Fruit fly (Drosophila melanogaster) whole organism, embryonic: Measurements from ENCODE around the gene Cht10.
A peak's percentile ranks its signal among the peaks of the same experiment; 100 is the strongest.

ENCODE experiments used
- Abd-B ChIP-seq: fragments of 200-800 bp; sonication (Bioruptor generic); optimal IDR thresholded peaks from 2 replicates; lab custom pipeline; 2018; ENCODE audit warnings: missing biosample characterization, mild to moderate bottlenecking, missing genetic modification characterization, moderate library complexity
- BEAF-32 ChIP-seq: fragments of 200-800 bp; sonication (Bioruptor generic); optimal IDR thresholded peaks from 3 replicates; lab custom pipeline; 2017; ENCODE audit warnings: missing biosample characterization, missing genetic modification characterization, mild to moderate bottlenecking, moderate library complexity, missing genetic modification reagents
- Bdp1 ChIP-seq: fragments of 200-800 bp; sonication (Bioruptor generic); optimal IDR thresholded peaks from 3 replicates; lab custom pipeline; 2016; ENCODE audit warnings: missing biosample characterization, missing genetic modification characterization
- CG1024 ChIP-seq: fragments of 200-800 bp; sonication (Bioruptor generic); IDR thresholded peaks from 2 replicates; pipeline ENCODE4 v1.3.6; 2022; ENCODE audit warnings: missing biosample characterization, missing genetic modification characterization
- CG11723 ChIP-seq: fragments of 200-800 bp; sonication (Bioruptor generic); optimal IDR thresholded peaks from 2 replicates; lab custom pipeline; 2017; ENCODE audit warnings: missing biosample characterization, mild to moderate bottlenecking, missing genetic modification characterization
- CG12236 ChIP-seq: fragments of 200-800 bp; sonication (Bioruptor generic); optimal IDR thresholded peaks from 2 replicates; lab custom pipeline; 2016; ENCODE audit warnings: missing biosample characterization, missing genetic modification characterization
- CG12659 ChIP-seq: fragments of 200-800 bp; sonication (Bioruptor generic); optimal IDR thresholded peaks from 3 replicates; lab custom pipeline; 2017; ENCODE audit warnings: mild to moderate bottlenecking, missing biosample characterization, missing genetic modification reagents, missing genetic modification characterization
- CG13424 ChIP-seq: fragments of 200-800 bp; sonication (Bioruptor generic); optimal IDR thresholded peaks from 2 replicates; lab custom pipeline; 2019; ENCODE audit warnings: missing biosample characterization, mild to moderate bottlenecking, missing genetic modification characterization, moderate library complexity
- CG14710 ChIP-seq: fragments of 200-800 bp; sonication (Bioruptor generic); optimal IDR thresholded peaks from 3 replicates; lab custom pipeline; 2019; ENCODE audit warnings: missing biosample characterization, mild to moderate bottlenecking, missing genetic modification characterization, moderate library complexity
- CG1603 ChIP-seq: fragments of 200-800 bp; sonication (Bioruptor generic); optimal IDR thresholded peaks from 2 replicates; lab custom pipeline; 2019; ENCODE audit warnings: missing biosample characterization, mild to moderate bottlenecking, missing genetic modification characterization, moderate library complexity
- CG17385 ChIP-seq: fragments of 200-800 bp; sonication (Bioruptor generic); optimal IDR thresholded peaks from 3 replicates; lab custom pipeline; 2018; ENCODE audit warnings: missing biosample characterization, mild to moderate bottlenecking, missing genetic modification characterization
- CG17802 ChIP-seq: fragments of 200-800 bp; sonication (Bioruptor generic); optimal IDR thresholded peaks from 2 replicates; lab custom pipeline; 2018; ENCODE audit warnings: missing biosample characterization, mild to moderate bottlenecking, missing genetic modification characterization, moderate library complexity
- CG2116 ChIP-seq: fragments of 200-800 bp; sonication (Bioruptor generic); optimal IDR thresholded peaks from 3 replicates; lab custom pipeline; 2018; ENCODE audit warnings: missing biosample characterization, mild to moderate bottlenecking, missing genetic modification characterization
- CG30020 ChIP-seq: fragments of 200-800 bp; optimal IDR thresholded peaks from 2 replicates; lab custom pipeline; 2019; ENCODE audit warnings: missing biosample characterization, mild to moderate bottlenecking, missing genetic modification characterization, moderate library complexity
- CG3847 ChIP-seq: fragments of 200-800 bp; sonication (Bioruptor generic); IDR thresholded peaks from 2 replicates; pipeline ENCODE4 v1.3.6; 2022; ENCODE audit warnings: missing biosample characterization, missing genetic modification characterization
- CG4328 ChIP-seq: fragments of 200-800 bp; sonication (Bioruptor generic); optimal IDR thresholded peaks from 3 replicates; lab custom pipeline; 2017; ENCODE audit warnings: missing biosample characterization, missing genetic modification reagents, missing genetic modification characterization
- CG7357 ChIP-seq: fragments of 200-800 bp; sonication (Bioruptor generic); IDR thresholded peaks from 3 replicates; pipeline ENCODE4 v1.3.6; 2022; ENCODE audit warnings: missing biosample characterization, missing genetic modification characterization
- CG8089 ChIP-seq: fragments of 200-800 bp; sonication (Bioruptor generic); optimal IDR thresholded peaks from 3 replicates; lab custom pipeline; 2016; ENCODE audit warnings: missing biosample characterization, missing genetic modification characterization
- CG8290 ChIP-seq, 3 experiments: fragments of 200-800 bp; sonication (Bioruptor generic); optimal IDR thresholded peaks; 2 replicates each; lab custom pipeline; 2016 to 2019; ENCODE audit warnings: missing biosample characterization in 3 of 3, missing genetic modification characterization in 3 of 3, mild to moderate bottlenecking in 2 of 3, moderate library complexity in 1 of 3
- CG9437 ChIP-seq: fragments of 200-800 bp; sonication (Bioruptor generic); optimal IDR thresholded peaks from 2 replicates; lab custom pipeline; 2018; ENCODE audit warnings: missing biosample characterization, mild to moderate bottlenecking, missing genetic modification characterization
- Dfd ChIP-seq, 2 experiments: fragments of >200 bp; optimal IDR thresholded peaks; 2 replicates each; lab custom pipeline; 2017; ENCODE audit warnings: missing biosample characterization in 2 of 2, missing genetic modification characterization in 2 of 2
- Dref ChIP-seq: fragments of 200-800 bp; sonication (Bioruptor generic); IDR thresholded peaks from 2 replicates; pipeline ENCODE4 v1.3.6; 2022; ENCODE audit warnings: missing biosample characterization, missing genetic modification characterization
- Fer2 ChIP-seq: fragments of 200-800 bp; sonication (Bioruptor generic); optimal IDR thresholded peaks from 2 replicates; lab custom pipeline; 2018; ENCODE audit warnings: missing biosample characterization, mild to moderate bottlenecking, missing genetic modification characterization, moderate library complexity
- Lhr ChIP-seq: fragments of 200-800 bp; sonication (Bioruptor generic); optimal IDR thresholded peaks from 3 replicates; lab custom pipeline; 2017; ENCODE audit warnings: mild to moderate bottlenecking, missing biosample characterization, missing genetic modification reagents, missing genetic modification characterization
- MBD-R2 ChIP-seq: fragments of 200-800 bp; sonication (Bioruptor generic); IDR thresholded peaks from 2 replicates; pipeline ENCODE4 v1.3.6; 2022; ENCODE audit warnings: missing biosample characterization, missing genetic modification characterization
- MESR4 ChIP-seq: fragments of 200-800 bp; sonication (Bioruptor generic); optimal IDR thresholded peaks from 2 replicates; lab custom pipeline; 2018; ENCODE audit warnings: missing biosample characterization, mild to moderate bottlenecking, missing genetic modification characterization, moderate library complexity
- Sry-δ ChIP-seq: fragments of 200-800 bp; sonication (Bioruptor generic); optimal IDR thresholded peaks from 2 replicates; lab custom pipeline; 2016; ENCODE audit warnings: missing biosample characterization, missing genetic modification characterization
- bigmax ChIP-seq: fragments of 200-800 bp; sonication (Bioruptor generic); optimal IDR thresholded peaks from 2 replicates; lab custom pipeline; 2018; ENCODE audit warnings: missing biosample characterization, mild to moderate bottlenecking, missing genetic modification characterization
- danr ChIP-seq: fragments of 200-800 bp; sonication (Bioruptor generic); IDR thresholded peaks from 2 replicates; pipeline ENCODE4 v1.3.6; 2022; ENCODE audit warnings: missing biosample characterization, missing genetic modification characterization
- dati ChIP-seq: fragments of 200-800 bp; sonication (Bioruptor generic); IDR thresholded peaks from 2 replicates; pipeline ENCODE4 v1.3.6; 2022; ENCODE audit warnings: missing biosample characterization, missing genetic modification characterization
- dmrt11E ChIP-seq: fragments of 200-800 bp; sonication (Bioruptor generic); optimal IDR thresholded peaks from 3 replicates; lab custom pipeline; 2018; ENCODE audit warnings: missing biosample characterization, mild to moderate bottlenecking, missing genetic modification characterization, moderate library complexity
- eve ChIP-seq, 2 experiments: fragments of >200 bp; optimal IDR thresholded peaks; 2 replicates each; lab custom pipeline; 2017; ENCODE audit warnings: missing biosample characterization in 2 of 2, missing genetic modification characterization in 2 of 2
- grn ChIP-seq: fragments of 200-800 bp; sonication (Bioruptor generic); optimal IDR thresholded peaks from 3 replicates; lab custom pipeline; 2017; ENCODE audit warnings: missing biosample characterization, missing genetic modification characterization
- knrl ChIP-seq: fragments of 200-800 bp; sonication (Bioruptor generic); IDR thresholded peaks from 3 replicates; pipeline ENCODE4 v1.3.6; 2022; ENCODE audit warnings: missing biosample characterization, missing genetic modification characterization; ENCODE audit not compliant: partially characterized antibody
- nmo ChIP-seq: fragments of 200-800 bp; sonication (Bioruptor generic); optimal IDR thresholded peaks from 2 replicates; lab custom pipeline; 2018; ENCODE audit warnings: missing biosample characterization, mild to moderate bottlenecking, missing genetic modification characterization, moderate library complexity
- pfk ChIP-seq: fragments of 200-800 bp; sonication (Bioruptor generic); optimal IDR thresholded peaks from 2 replicates; lab custom pipeline; 2018; ENCODE audit warnings: missing biosample characterization, mild to moderate bottlenecking, missing genetic modification characterization, moderate library complexity
- phol ChIP-seq: fragments of 200-800 bp; sonication (Bioruptor generic); optimal IDR thresholded peaks from 3 replicates; lab custom pipeline; 2018; ENCODE audit warnings: missing biosample characterization, mild to moderate bottlenecking, missing genetic modification characterization, moderate library complexity
- pzg ChIP-seq: fragments of 200-800 bp; sonication (Bioruptor generic); optimal IDR thresholded peaks from 3 replicates; lab custom pipeline; 2018; ENCODE audit warnings: missing biosample characterization, mild to moderate bottlenecking, missing genetic modification characterization, moderate library complexity
- row ChIP-seq: fragments of 200-800 bp; sonication (Bioruptor generic); IDR thresholded peaks from 3 replicates; pipeline ENCODE4 v1.3.6; 2022; ENCODE audit warnings: missing biosample characterization, missing genetic modification characterization
- salm ChIP-seq: fragments of 200-800 bp; sonication (Bioruptor generic); optimal IDR thresholded peaks from 2 replicates; lab custom pipeline; 2018; ENCODE audit warnings: missing biosample characterization, mild to moderate bottlenecking, missing genetic modification characterization
- ssp ChIP-seq: fragments of 200-800 bp; sonication (Bioruptor generic); IDR thresholded peaks from 2 replicates; pipeline ENCODE4 v1.3.6; 2022; ENCODE audit warnings: missing biosample characterization, missing genetic modification characterization
- trh ChIP-seq: fragments of 200-800 bp; sonication (Bioruptor generic); optimal IDR thresholded peaks from 2 replicates; lab custom pipeline; 2016; ENCODE audit warnings: missing biosample characterization, missing genetic modification characterization
- zen ChIP-seq: fragments of 200-800 bp; sonication (Bioruptor generic); optimal IDR thresholded peaks from 3 replicates; lab custom pipeline; 2018; ENCODE audit warnings: missing biosample characterization, mild to moderate bottlenecking, missing genetic modification characterization, moderate library complexity
- zen2 ChIP-seq: fragments of 200-800 bp; sonication (Bioruptor generic); IDR thresholded peaks from 3 replicates; pipeline ENCODE4 v1.3.6; 2022; ENCODE audit warnings: missing biosample characterization, missing genetic modification characterization; ENCODE audit not compliant: partially characterized antibody

The Cht10 gene

dm6 chr2L:23025815-23026214 is at the start of gene Cht10:
Gene Cht10 (minus strand): TSS chr2L:23025915.
- TF ChIP-seq CG3847 (GFP tag; lab: Robert Waterston, UW) (no peak), CG17802 (tag; lab: Kevin White, UChicago) (no peak)
- TF ChIP-seq, all 482 proteins: peak for 0

dm6 chr2L:23068832-23069157 is 43.1 kb upstream of the Cht10 start:
- TF ChIP-seq CG1603 (tag; lab: Kevin White, UChicago) = peak; percentile 19
- TF ChIP-seq zen2 (GFP tag; lab: Robert Waterston, UW) = no peak
- peak; percentile 96 for TF ChIP-seq CG17802 (tag; lab: Kevin White, UChicago)

- TF ChIP-seq ssp (GFP tag; lab: Robert Waterston, UW) (peak; percentile 99), grn (GFP tag; lab: Kevin White, UChicago) (no peak), CG11723 (peak; percentile 76), eve (GFP tag; optimal IDR thresholded peaks at IDR 0.05; lab: Kevin White, UChicago) (peak in 1 of 2 experiments; percentile 22), Abd-B (GFP tag; lab: Kevin White, UChicago) (peak; percentile 84), CG14710 (peak; percentile 28), MESR4 (GFP tag; lab: Kevin White, UChicago) (peak; percentile 69), Bdp1 (GFP tag; lab: Kevin White, UChicago) (no peak), CG8089 (GFP tag; lab: Kevin White, UChicago) (peak; percentile 10), dmrt11E (tag; lab: Kevin White, UChicago) (peak; percentile 7), trh (GFP tag; lab: Kevin White, UChicago) (no peak), salm (tag; lab: Kevin White, UChicago) (no peak), CG9437 (GFP tag; lab: Kevin White, UChicago) (peak; percentile 13), CG8290 (GFP tag; optimal IDR thresholded peaks at IDR 0.05; lab: Kevin White, UChicago) (peak; percentile 32), CG8290 (tag; optimal IDR thresholded peaks at IDR 0.05; lab: Kevin White, UChicago) (peak in 1 of 2 experiments; percentile 39), CG12236 (GFP tag; lab: Kevin White, UChicago) (no peak), pzg (GFP tag; lab: Kevin White, UChicago) (peak; percentile 37), CG4328 (GFP tag; lab: Kevin White, UChicago) (no peak), phol (tag; lab: Kevin White, UChicago) (peak; percentile 65), Sry-δ (no peak), zen (peak; percentile 17), MBD-R2 (GFP tag; lab: Robert Waterston, UW) (peak; percentile 48), bigmax (no peak), CG1603 (tag; lab: Kevin White, UChicago) (peak; percentile 98), Dfd (GFP tag; optimal IDR thresholded peaks at IDR 0.05; lab: Kevin White, UChicago) (peak in 1 of 2 experiments; percentile 40), CG1024 (peak; percentile 100), Dref (GFP tag; lab: Robert Waterston, UW) (peak; percentile 61), dati (GFP tag; lab: Robert Waterston, UW) (no peak), CG2116 (peak; percentile 14), CG17385 (GFP tag; lab: Kevin White, UChicago) (no peak), CG13424 (tag; lab: Kevin White, UChicago) (no peak), knrl (GFP tag; lab: Robert Waterston, UW) (0 out of 3 replicates have a peak, but pooled peaks have one; percentile 24), BEAF-32 (GFP tag; lab: Kevin White, UChicago) (peak; percentile 37), CG12659 (GFP tag; lab: Kevin White, UChicago) (peak; percentile 3), CG30020 (tag; lab: Kevin White, UChicago) (peak; percentile 99), danr (GFP tag; lab: Robert Waterston, UW) (no peak), CG7357 (peak; percentile 96), nmo (GFP tag; lab: Kevin White, UChicago) (peak; percentile 26), row (GFP tag; lab: Robert Waterston, UW) (peak; percentile 84), Fer2 (tag; lab: Kevin White, UChicago) (no peak), pfk (peak; percentile 42), Lhr (GFP tag; lab: Kevin White, UChicago) (peak; percentile 37)
These were observed 42.5 kb upstream of the Cht10 start, which contains the start of gene Spf45 for dm6 chr2L:23068051-23068831. Gene Spf45 (minus strand): TSS chr2L:23068386.
